Fruit fly (Drosophila melanogaster): ENCODE measurements around the gene Non3.

Non3 gene

DNA sequence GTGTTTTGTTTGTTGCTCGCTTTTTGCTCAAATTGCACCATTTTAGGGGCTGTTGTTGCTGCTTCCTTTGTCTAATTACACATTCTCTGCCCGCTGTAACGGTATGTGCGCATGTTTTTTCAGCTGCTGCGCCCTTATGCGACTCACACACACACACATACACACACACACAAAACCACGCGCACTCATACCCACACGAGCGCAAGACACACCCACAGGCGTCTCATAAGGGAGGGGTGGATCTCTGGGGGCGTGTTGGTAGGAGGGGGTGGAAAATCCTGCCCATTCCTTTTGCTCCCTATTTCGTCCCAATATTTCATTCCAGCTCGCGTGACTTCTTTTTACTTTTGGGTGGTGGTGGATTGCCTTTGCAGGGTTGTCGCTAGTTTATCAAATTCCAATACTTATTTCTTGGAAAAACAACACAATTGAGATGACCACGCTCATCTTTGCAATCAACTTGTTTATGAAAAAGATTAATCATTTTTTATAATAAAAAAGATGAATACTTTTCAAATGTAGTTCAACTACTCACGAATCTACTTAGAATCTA is 21.6 kb downstream of the Non3 start:
- TF ChIP-seq Dfd (GFP tag; optimal IDR thresholded peaks at IDR 0.05) = no peak
- no peak for TF ChIP-seq rgr (GFP tag; optimal IDR thresholded peaks at IDR 0.05)
- TF ChIP-seq GATAd (GFP tag; optimal IDR thresholded peaks at IDR 0.05) = no peak
- TF ChIP-seq OdsH (GFP tag; optimal IDR thresholded peaks at IDR 0.05) = no peak
- no peak for TF ChIP-seq tai (GFP tag; optimal IDR thresholded peaks at IDR 0.05)
- no peak for TF ChIP-seq sv (GFP tag; optimal IDR thresholded peaks at IDR 0.05)

DNA sequence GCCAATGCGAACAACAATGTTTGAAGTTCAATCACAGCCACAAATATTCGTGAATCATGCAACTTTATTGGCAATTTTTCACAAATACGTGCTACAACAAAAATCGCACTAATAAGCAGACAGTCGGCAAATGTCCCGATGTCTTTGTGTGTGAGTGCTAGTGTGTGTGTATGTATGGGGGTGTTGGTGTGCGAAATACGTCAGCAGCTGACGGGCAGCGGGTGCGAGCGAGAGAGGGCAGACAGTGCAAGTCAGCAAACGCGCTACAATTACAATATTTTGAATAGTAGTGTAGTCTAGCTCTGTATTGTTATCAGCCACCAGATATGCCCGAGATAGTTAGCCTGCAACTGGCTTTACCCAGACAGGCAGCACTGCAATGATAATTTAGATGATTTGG is 22.5 kb downstream of the Non3 start:
- TF ChIP-seq Rel (GFP tag; optimal IDR thresholded peaks at IDR 0.05) = no peak
- peak; percentile 14 for TF ChIP-seq Rel (tag; optimal IDR thresholded peaks at IDR 0.05)
- no peak for TF ChIP-seq fru (GFP tag; optimal IDR thresholded peaks at IDR 0.05)
- TF ChIP-seq Dif (GFP tag; optimal IDR thresholded peaks at IDR 0.05; ENCODE audit: partially characterized antibody) = no peak
- no peak for TF ChIP-seq woc (GFP tag; optimal IDR thresholded peaks at IDR 0.05)

DNA sequence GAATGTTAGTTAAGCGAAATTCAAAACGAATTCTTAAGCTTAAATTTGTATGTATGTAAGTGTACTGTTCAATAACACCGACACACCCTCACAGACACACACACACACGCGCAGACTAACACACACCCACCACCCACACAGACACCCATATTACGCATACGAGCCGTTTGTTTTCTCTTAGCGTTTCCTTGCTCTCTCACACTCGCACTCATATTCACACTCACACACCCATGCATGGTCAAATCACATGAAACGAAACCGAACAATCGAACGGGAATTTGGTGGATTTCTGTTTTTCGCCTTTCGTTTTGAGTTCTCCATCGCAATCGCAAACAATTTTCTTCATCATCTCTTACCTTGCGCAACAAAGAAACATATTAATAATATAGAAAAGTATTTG is 25.7 kb downstream of the Non3 start:
- no peak for TF ChIP-seq brk (GFP tag; optimal IDR thresholded peaks at IDR 0.05)
- TF ChIP-seq dl (GFP tag; optimal IDR thresholded peaks at IDR 0.05; ENCODE audit: insufficient read depth in 1 of 2, partially characterized antibody in 2 of 2) = peak in 1 of 2 experiments; percentile 41
- peak; percentile 69 for TF ChIP-seq N (GFP tag; optimal IDR thresholded peaks at IDR 0.05)
- TF ChIP-seq Dif (GFP tag; optimal IDR thresholded peaks at IDR 0.05; ENCODE audit: partially characterized antibody) = peak; percentile 69
- peak; percentile 22 for TF ChIP-seq psq (GFP tag; optimal IDR thresholded peaks at IDR 0.05)
- no peak for TF ChIP-seq Rel (GFP tag; optimal IDR thresholded peaks at IDR 0.05)
- peak; percentile 10 for TF ChIP-seq Rel (tag; optimal IDR thresholded peaks at IDR 0.05)
- no peak for TF ChIP-seq HLH106 (tag; optimal IDR thresholded peaks at IDR 0.05)
- TF ChIP-seq Hr83 (GFP tag; optimal IDR thresholded peaks at IDR 0.05; ENCODE audit: poor library complexity, severe bottlenecking) = peak; percentile 16

DNA sequence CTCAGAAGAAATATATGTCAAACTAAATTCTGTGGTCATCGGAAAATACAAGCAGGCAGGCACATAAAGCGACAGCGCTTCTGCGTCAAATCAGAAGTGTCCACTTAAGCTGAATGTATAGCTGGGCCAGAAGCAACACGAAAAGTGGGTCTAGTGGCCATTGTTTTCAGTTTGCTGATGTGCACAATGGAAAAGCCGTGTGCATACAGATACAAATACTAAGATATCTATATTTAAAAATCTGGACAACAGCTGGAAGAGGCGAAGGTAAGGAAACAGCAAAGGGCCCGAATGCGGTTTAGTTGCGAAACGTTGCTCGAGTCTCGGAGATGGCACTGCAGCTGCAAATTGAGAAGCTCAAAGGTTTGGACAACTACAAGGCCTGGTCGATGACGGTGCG is 27.3 kb downstream of the Non3 start, which contains the start of gene CG18598:
Gene CG18598, plus strand, starts transcription at position 301 of the 400 bp plus-strand sequence.
- TF ChIP-seq Vsx2 (GFP tag; optimal IDR thresholded peaks at IDR 0.05; ENCODE audit: partially characterized antibody) (no peak), ey (GFP tag; optimal IDR thresholded peaks at IDR 0.05) (no peak), dl (GFP tag; optimal IDR thresholded peaks at IDR 0.05; ENCODE audit: insufficient read depth in 1 of 2, partially characterized antibody in 2 of 2) (no peak), GATAd (GFP tag; optimal IDR thresholded peaks at IDR 0.05) (no peak), Abd-B (GFP tag; optimal IDR thresholded peaks at IDR 0.05) (no peak), psq (GFP tag; optimal IDR thresholded peaks at IDR 0.05) (no peak), Dif (GFP tag; optimal IDR thresholded peaks at IDR 0.05; ENCODE audit: partially characterized antibody) (no peak), Sp1 (GFP tag; optimal IDR thresholded peaks at IDR 0.05) (no peak)

DNA sequence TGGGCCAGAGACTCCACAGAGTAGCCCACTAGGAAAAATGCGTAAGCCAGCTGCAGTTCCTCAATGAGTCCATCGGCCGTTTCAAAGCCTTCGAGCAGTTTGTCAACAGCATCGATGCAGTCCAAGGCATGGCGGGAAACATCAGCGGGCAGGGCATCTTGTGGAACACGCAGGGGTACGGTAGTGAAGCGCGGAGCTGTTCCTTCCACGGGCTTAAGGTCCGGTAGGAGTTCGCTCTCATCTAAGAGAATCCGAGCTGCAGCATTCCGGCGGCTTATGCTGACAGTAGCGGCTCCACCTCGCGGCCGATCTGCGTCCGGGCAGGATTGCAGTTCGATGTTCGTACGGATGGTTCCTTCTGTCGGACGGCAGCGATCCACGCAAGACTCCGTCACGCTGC is 28.4 kb downstream of the Non3 start:
- TF ChIP-seq Myc (optimal IDR thresholded peaks at IDR 0.05) (no peak), HLH106 (tag; optimal IDR thresholded peaks at IDR 0.05) (no peak), lola (GFP tag; optimal IDR thresholded peaks at IDR 0.05) (no peak), h (GFP tag; optimal IDR thresholded peaks at IDR 0.05) (no peak), dsf (GFP tag; optimal IDR thresholded peaks at IDR 0.05; ENCODE audit: borderline replicate concordance) (no peak), dmrt93B (GFP tag; optimal IDR thresholded peaks at IDR 0.05) (no peak), Sp1 (GFP tag; optimal IDR thresholded peaks at IDR 0.05) (no peak), Abd-B (GFP tag; optimal IDR thresholded peaks at IDR 0.05) (no peak), sv (GFP tag; optimal IDR thresholded peaks at IDR 0.05) (no peak), woc (GFP tag; optimal IDR thresholded peaks at IDR 0.05) (no peak), foxo (GFP tag; optimal IDR thresholded peaks at IDR 0.05) (no peak), rgr (GFP tag; optimal IDR thresholded peaks at IDR 0.05) (no peak), usp (GFP tag; optimal IDR thresholded peaks at IDR 0.05) (no peak)

DNA sequence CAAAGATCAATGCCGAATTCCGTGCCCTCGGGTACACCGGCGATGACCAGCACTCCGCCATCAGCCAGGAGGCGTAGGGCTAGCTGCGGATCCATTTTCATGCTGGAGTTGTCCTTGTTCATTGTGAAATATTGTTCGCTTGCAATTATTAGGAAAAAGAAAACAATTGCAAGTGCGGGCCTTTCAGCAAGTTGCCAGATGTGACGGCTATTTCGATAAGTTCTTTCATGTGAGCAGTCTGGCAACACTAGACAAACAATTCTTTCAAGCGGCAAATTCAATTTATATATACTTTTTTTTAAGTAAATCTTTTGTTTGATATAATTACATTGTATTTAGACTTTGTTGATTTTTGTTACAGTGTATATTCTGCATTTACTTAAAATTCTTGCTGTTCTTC is 29.1 kb downstream of the Non3 start, which contains the start of gene CG12320:
Gene CG12320, minus strand, starts transcription at position 157 of the 400 bp plus-strand sequence.
- TF ChIP-seq GATAd (GFP tag; optimal IDR thresholded peaks at IDR 0.05) (no peak), Abd-B (GFP tag; optimal IDR thresholded peaks at IDR 0.05) (no peak), foxo (GFP tag; optimal IDR thresholded peaks at IDR 0.05) (no peak), Hr83 (GFP tag; optimal IDR thresholded peaks at IDR 0.05; ENCODE audit: poor library complexity, severe bottlenecking) (no peak), sv (GFP tag; optimal IDR thresholded peaks at IDR 0.05) (no peak), Jra (GFP tag; optimal IDR thresholded peaks at IDR 0.05) (no peak), Hr78 (GFP tag; optimal IDR thresholded peaks at IDR 0.05) (no peak), woc (GFP tag; optimal IDR thresholded peaks at IDR 0.05) (no peak), fru (GFP tag; optimal IDR thresholded peaks at IDR 0.05) (no peak), CrebA (GFP tag; optimal IDR thresholded peaks at IDR 0.05; ENCODE audit: borderline replicate concordance) (no peak), Rel (GFP tag; optimal IDR thresholded peaks at IDR 0.05) (no peak), Rel (tag; optimal IDR thresholded peaks at IDR 0.05) (no peak)

Data from whole organism, wandering third instar larva.